Worm (Caenorhabditis elegans) whole organism, L1 larva: ENCODE data around the gene ceh-87.

Experiments
- aly-2 ChIP-seq: fragments of 150-350 bp; optimal IDR thresholded peaks from 2 replicates; lab custom pipeline; 2014; ENCODE audit warnings: missing biosample characterization, missing genetic modification characterization
- mab-9 ChIP-seq: fragments of 200-800 bp; sonication (Bioruptor generic); IDR thresholded peaks from 2 replicates; pipeline ENCODE4 v1.3.6; 2022; ENCODE audit warnings: missing genetic modification reagents, missing genetic modification characterization, missing compliant biosample characterization

ce11 chrII:2677534-2678168 is 6.5 kb downstream of the ceh-87 start, which contains the start of gene F22E5.17:
- TF ChIP-seq mab-9 (GFP tag; lab: Robert Waterston, UW) (no peak), aly-2 (tag; lab: Kevin White, UChicago) (no peak)
